Worm (Caenorhabditis elegans) whole organism, L4 larva: Measurements from ENCODE around the gene unc-130.

ENCODE experiments used
- F10B5.3 ChIP-seq: sonication (generic microtip); optimal IDR thresholded peaks from 2 replicates; lab custom pipeline; 2016; ENCODE audit warnings: mild to moderate bottlenecking, missing genetic modification characterization, missing compliant biosample characterization
- F26F4.8 ChIP-seq: fragments of 200-800 bp; sonication (Bioruptor generic); conservative IDR thresholded peaks from 2 replicates; pipeline ENCODE4 v1.3.6; 2022; ENCODE audit warnings: missing genetic modification characterization, missing compliant biosample characterization
- F44E2.7 ChIP-seq: fragments of 200-800 bp; sonication (Bioruptor generic); IDR thresholded peaks from 2 replicates; pipeline ENCODE4 v2.1.2; 2022; ENCODE audit warnings: missing genetic modification characterization, missing compliant biosample characterization
- T26A8.4 ChIP-seq: fragments of 200-800 bp; sonication (Bioruptor generic); IDR thresholded peaks from 2 replicates; pipeline ENCODE4 v1.3.6; 2022; ENCODE audit warnings: missing genetic modification characterization, missing compliant biosample characterization
- aha-1 ChIP-seq: fragments of 150-350 bp; peaks from one replicate; lab custom pipeline; 2014; ENCODE audit warnings: missing biosample characterization, missing genetic modification characterization
- ceh-20 ChIP-seq: fragments of 200-800 bp; sonication (Bioruptor generic); IDR thresholded peaks from 2 replicates; pipeline ENCODE4 v1.3.6; 2022; ENCODE audit warnings: missing genetic modification reagents, missing genetic modification characterization, missing compliant biosample characterization
- ceh-28 ChIP-seq: fragments of 150-350 bp; optimal IDR thresholded peaks from 2 replicates; lab custom pipeline; 2014; ENCODE audit warnings: missing biosample characterization, missing genetic modification reagents, missing genetic modification characterization
- ceh-32 ChIP-seq: sonication (generic microtip); optimal IDR thresholded peaks from 2 replicates; lab custom pipeline; 2016; ENCODE audit warnings: mild to moderate bottlenecking, missing genetic modification characterization, missing compliant biosample characterization; ENCODE audit not compliant: poor library complexity
- cey-2 ChIP-seq: sonication (generic microtip); optimal IDR thresholded peaks from 3 replicates; lab custom pipeline; 2017; ENCODE audit warnings: missing genetic modification characterization, mild to moderate bottlenecking, missing compliant biosample characterization, antibody characterized with exemption, borderline replicate concordance; ENCODE audit not compliant: insufficient read depth
- ctbp-1 ChIP-seq: fragments of 200-800 bp; sonication (Bioruptor generic); IDR thresholded peaks from 2 replicates; pipeline ENCODE4 v1.3.6; 2022; ENCODE audit warnings: missing genetic modification reagents, missing genetic modification characterization, missing compliant biosample characterization
- daf-12 ChIP-seq: fragments of 150-350 bp; optimal IDR thresholded peaks from 2 replicates; lab custom pipeline; 2014; ENCODE audit warnings: missing biosample characterization, missing genetic modification reagents, missing genetic modification characterization
- daf-16 ChIP-seq, 3 experiments: sonication (generic microtip); optimal IDR thresholded peaks; 2 replicates each; lab custom pipeline; 2016 to 2017; ENCODE audit warnings: missing genetic modification characterization in 3 of 3, missing genetic modification reagents in 3 of 3, mild to moderate bottlenecking in 2 of 3, missing compliant biosample characterization in 2 of 3, missing biosample characterization in 1 of 3, moderate library complexity in 1 of 3
- daf-19 ChIP-seq: fragments of 200-800 bp; sonication (Bioruptor generic); conservative IDR thresholded peaks from 2 replicates; pipeline ENCODE4 v1.3.6; 2022; ENCODE audit warnings: missing genetic modification characterization, missing compliant biosample characterization
- dmd-6 ChIP-seq: fragments of 200-800 bp; sonication (Bioruptor generic); IDR thresholded peaks from 2 replicates; pipeline ENCODE4 v1.3.6; 2022; ENCODE audit warnings: missing genetic modification reagents, missing genetic modification characterization, missing compliant biosample characterization
- dpl-1 ChIP-seq: fragments of 150-350 bp; optimal IDR thresholded peaks from 2 replicates; lab custom pipeline; 2014; ENCODE audit warnings: missing biosample characterization, missing genetic modification reagents, missing genetic modification characterization
- duxl-1 ChIP-seq: sonication (generic microtip); optimal IDR thresholded peaks from 2 replicates; lab custom pipeline; 2016; ENCODE audit warnings: mild to moderate bottlenecking, missing genetic modification characterization, moderate library complexity, missing compliant biosample characterization; ENCODE audit not compliant: poor library complexity
- egl-43 ChIP-seq: fragments of 200-800 bp; sonication (Bioruptor generic); IDR thresholded peaks from 2 replicates; pipeline ENCODE4 v1.3.6; 2022; ENCODE audit warnings: missing genetic modification reagents, missing genetic modification characterization, missing compliant biosample characterization
- fos-1 ChIP-seq: fragments of 150-350 bp; optimal IDR thresholded peaks from 2 replicates; lab custom pipeline; 2014; ENCODE audit warnings: missing biosample characterization, missing genetic modification characterization
- hif-1 ChIP-seq, 2 experiments: sonication (generic microtip); optimal IDR thresholded peaks; 2 replicates each; lab custom pipeline; 2016 to 2017; ENCODE audit warnings: missing compliant biosample characterization in 2 of 2, missing genetic modification characterization in 2 of 2, missing genetic modification reagents in 2 of 2, missing genotype in 2 of 2, mild to moderate bottlenecking in 1 of 2
- lin-13 ChIP-seq: fragments of 150-350 bp; optimal IDR thresholded peaks from 2 replicates; lab custom pipeline; 2014; ENCODE audit warnings: missing biosample characterization, missing genetic modification reagents, missing genetic modification characterization
- lin-29 ChIP-seq: fragments of 200-800 bp; sonication (Bioruptor generic); IDR thresholded peaks from 2 replicates; pipeline ENCODE4 v1.3.6; 2022; ENCODE audit warnings: missing genetic modification reagents, missing genetic modification characterization, missing compliant biosample characterization
- lir-3 ChIP-seq: sonication (generic microtip); optimal IDR thresholded peaks from 2 replicates; lab custom pipeline; 2016; ENCODE audit warnings: mild to moderate bottlenecking, missing genetic modification characterization, missing compliant biosample characterization
- madf-5 ChIP-seq, 2 experiments: fragments of 200-800 bp; sonication (Bioruptor generic); IDR thresholded peaks; 2 replicates each; pipeline ENCODE4 v1.3.6; 2022; ENCODE audit warnings: missing compliant biosample characterization in 2 of 2, missing genetic modification characterization in 2 of 2
- mdl-1 ChIP-seq, 2 experiments: fragments of 150-350 bp in 1 of 2; sonication (generic microtip) in 1 of 2; optimal IDR thresholded peaks; 2 replicates each; lab custom pipeline; 2014 to 2017; ENCODE audit warnings: missing biosample characterization in 2 of 2, missing genetic modification characterization in 2 of 2
- mes-2 ChIP-seq: sonication (generic microtip); optimal IDR thresholded peaks from 2 replicates; lab custom pipeline; 2016; ENCODE audit warnings: missing genotype, mild to moderate bottlenecking, missing genetic modification characterization, missing compliant biosample characterization; ENCODE audit not compliant: poor library complexity, severe bottlenecking
- nhr-28 ChIP-seq: fragments of 150-350 bp; optimal IDR thresholded peaks from 2 replicates; lab custom pipeline; 2014; ENCODE audit warnings: missing biosample characterization, missing genetic modification characterization
- nhr-6 ChIP-seq: fragments of 150-350 bp; optimal IDR thresholded peaks from 2 replicates; lab custom pipeline; 2014; ENCODE audit warnings: missing biosample characterization, missing genetic modification characterization
- nhr-77 ChIP-seq: fragments of 150-350 bp; optimal IDR thresholded peaks from 2 replicates; lab custom pipeline; 2014; ENCODE audit warnings: missing biosample characterization, missing genetic modification characterization
- pqm-1 ChIP-seq: sonication (generic microtip); optimal IDR thresholded peaks from 2 replicates; lab custom pipeline; 2017; ENCODE audit warnings: missing biosample characterization, missing genetic modification characterization
- saeg-2 ChIP-seq: fragments of 200-800 bp; sonication (Bioruptor generic); IDR thresholded peaks from 2 replicates; pipeline ENCODE4 v1.3.6; 2022; ENCODE audit warnings: missing genetic modification reagents, missing genetic modification characterization, missing compliant biosample characterization
- set-16 ChIP-seq: fragments of 200-800 bp; sonication (Bioruptor generic); IDR thresholded peaks from 2 replicates; pipeline ENCODE4 v1.3.6; 2022; ENCODE audit warnings: missing genetic modification reagents, missing genetic modification characterization, missing compliant biosample characterization
- spr-1 ChIP-seq: sonication (generic microtip); optimal IDR thresholded peaks from 2 replicates; lab custom pipeline; 2016; ENCODE audit warnings: mild to moderate bottlenecking, missing genetic modification characterization, missing compliant biosample characterization
- spr-3 ChIP-seq: fragments of 200-800 bp; sonication (Bioruptor generic); optimal IDR thresholded peaks from 2 replicates; lab custom pipeline; 2018; ENCODE audit warnings: mild to moderate bottlenecking, missing genetic modification characterization, missing compliant biosample characterization
- tra-1 ChIP-seq: fragments of 200-800 bp; sonication (Bioruptor generic); IDR thresholded peaks from 2 replicates; pipeline ENCODE4 v1.3.6; 2022; ENCODE audit warnings: missing genetic modification reagents, missing genetic modification characterization, missing compliant biosample characterization
- unc-39 ChIP-seq: sonication (generic microtip); optimal IDR thresholded peaks from 2 replicates; lab custom pipeline; 2017; ENCODE audit warnings: missing biosample characterization, missing genetic modification characterization
- unc-62 ChIP-seq, 3 experiments: fragments of 150-350 bp in 1 of 3; sonication (generic microtip); optimal IDR thresholded peaks in 2 of 3; peaks in 1 of 3; 1 replicate in 1 of 3; 2 replicates in 2 of 3; lab custom pipeline; 2014 to 2017; ENCODE audit warnings: missing biosample characterization in 3 of 3, missing genetic modification characterization in 3 of 3, missing genetic modification reagents in 3 of 3, missing genotype in 1 of 3
- vab-7 ChIP-seq: fragments of 200-800 bp; sonication (Bioruptor generic); IDR thresholded peaks from 2 replicates; pipeline ENCODE4 v1.3.6; 2022; ENCODE audit warnings: missing genetic modification reagents, missing genetic modification characterization, missing compliant biosample characterization
- zag-1 ChIP-seq: fragments of 150-350 bp; optimal IDR thresholded peaks from 2 replicates; lab custom pipeline; 2014; ENCODE audit warnings: missing biosample characterization, missing genetic modification characterization
- zfp-3 ChIP-seq: fragments of 200-800 bp; sonication (Bioruptor generic); conservative IDR thresholded peaks from 2 replicates; pipeline ENCODE4 v1.3.6; 2022; ENCODE audit warnings: missing genetic modification reagents, missing genetic modification characterization, missing compliant biosample characterization
- zip-2 ChIP-seq: fragments of 150-350 bp; optimal IDR thresholded peaks from 2 replicates; lab custom pipeline; 2014; ENCODE audit warnings: missing biosample characterization, missing genetic modification characterization
- ztf-11 ChIP-seq: fragments of 150-350 bp; optimal IDR thresholded peaks from 2 replicates; lab custom pipeline; 2014; ENCODE audit warnings: missing biosample characterization, missing genetic modification characterization

The unc-130 gene

DNA sequence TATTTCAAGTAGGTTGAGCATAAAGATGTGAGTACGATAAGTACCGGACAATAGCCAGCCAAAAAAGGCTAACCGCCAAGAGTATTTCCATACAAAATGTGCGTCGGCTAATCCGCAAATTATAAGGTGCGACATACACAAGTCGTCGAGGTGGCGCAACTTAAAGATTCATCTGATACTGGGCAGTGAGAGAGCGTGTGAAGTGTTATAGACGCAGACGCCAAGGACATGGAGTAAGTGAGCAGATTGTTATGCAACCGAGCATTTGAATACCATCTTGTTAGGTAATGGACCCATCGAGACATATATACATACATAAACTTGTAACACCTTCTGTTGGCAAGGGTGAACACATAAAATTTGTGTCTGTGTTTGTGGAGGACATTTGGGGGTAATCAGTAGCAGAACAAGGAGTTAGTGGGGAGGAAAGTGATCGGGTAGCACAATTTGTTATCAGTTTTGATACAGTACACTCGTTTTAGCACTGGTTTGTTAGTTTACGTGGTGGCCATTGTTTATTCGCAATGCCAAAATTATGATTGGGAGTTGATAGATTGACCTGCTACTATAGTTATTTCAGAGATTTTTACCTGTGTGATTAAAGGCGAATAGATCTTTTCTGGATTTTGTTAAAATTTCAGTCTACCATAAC, 3.6 kb downstream of the unc-130 start:
- TF ChIP-seq spr-3 (GFP tag; lab: Kevin White, UChicago) (no peak), nhr-28 (tag; lab: Kevin White, UChicago) (peak; percentile 57), daf-19 (GFP tag; lab: Robert Waterston, UW) (no peak), zfp-3 (no peak), daf-16 (GFP tag; optimal IDR thresholded peaks at IDR 0.05; lab: Kevin White, UChicago) (no peak), daf-16 (tag; optimal IDR thresholded peaks at IDR 0.05; lab: Kevin White, UChicago) (peak; percentile 10), unc-62 (GFP tag; optimal IDR thresholded peaks at IDR 0.05 in 1 of 2; lab: Kevin White, UChicago) (peak in 1 of 2 experiments; percentile 21), unc-62 (tag; optimal IDR thresholded peaks at IDR 0.05; lab: Kevin White, UChicago) (no peak), pqm-1 (tag; lab: Kevin White, UChicago) (peak; percentile 75), tra-1 (GFP tag; lab: Robert Waterston, UW) (no peak), aha-1 (tag; lab: Kevin White, UChicago) (peak; percentile 4)
- TF ChIP-seq, all 104 proteins: peak for 5

DNA sequence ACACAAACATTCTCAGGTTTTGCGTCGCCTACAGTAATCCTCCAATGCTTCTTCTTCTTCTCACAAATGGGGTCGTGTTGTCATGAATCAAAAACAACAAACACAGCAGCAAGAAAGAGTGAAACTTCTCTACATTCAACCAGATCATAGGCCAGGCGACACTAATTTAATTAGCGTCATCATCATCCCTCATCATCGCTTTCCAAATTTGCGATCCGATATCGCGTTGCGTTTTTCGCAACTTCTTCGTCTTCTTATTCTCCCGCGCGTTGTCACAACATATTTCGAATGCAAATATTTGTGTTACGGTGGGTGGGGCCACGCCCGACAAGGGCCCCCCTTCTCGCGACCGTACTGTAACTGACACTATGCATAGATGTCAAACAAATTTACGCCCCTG, 4.7 kb downstream of the unc-130 start:
- TF ChIP-seq unc-62 (GFP tag; optimal IDR thresholded peaks at IDR 0.05 in 1 of 2; lab: Kevin White, UChicago) (peak in 1 of 2 experiments; percentile 82), unc-62 (tag; optimal IDR thresholded peaks at IDR 0.05; lab: Kevin White, UChicago) (no peak), tra-1 (GFP tag; lab: Robert Waterston, UW) (no peak)

DNA sequence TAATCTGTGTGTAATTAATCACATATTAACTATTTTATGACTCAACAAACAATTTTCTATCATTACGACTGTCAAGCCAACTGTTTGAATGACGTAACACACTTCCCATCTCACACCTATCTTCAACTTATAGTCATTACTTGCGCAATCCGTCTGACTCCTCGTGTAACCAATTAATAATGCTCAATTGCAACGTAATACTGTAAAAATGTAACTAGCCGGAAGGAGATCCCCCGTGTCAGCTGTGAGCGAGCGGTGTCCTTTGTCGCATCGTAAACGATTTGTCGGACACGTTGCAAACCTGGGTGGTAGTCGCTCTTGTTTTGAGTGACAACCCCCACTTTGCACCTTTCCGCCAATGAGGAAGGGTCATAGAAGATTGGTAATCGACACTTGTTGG, 6.4 kb downstream of the unc-130 start:
- TF ChIP-seq duxl-1 (tag; lab: Kevin White, UChicago), result no peak
- no peak for TF ChIP-seq ceh-28 (tag; lab: Kevin White, UChicago)
- TF ChIP-seq daf-19 (GFP tag; lab: Robert Waterston, UW), result no peak
- no peak for TF ChIP-seq spr-1 (tag; lab: Kevin White, UChicago)
- no peak for TF ChIP-seq nhr-77 (tag; lab: Kevin White, UChicago)
- no peak for TF ChIP-seq ceh-32 (tag; lab: Kevin White, UChicago)
- no peak for TF ChIP-seq ztf-11
- no peak for TF ChIP-seq ceh-20 (GFP tag; lab: Robert Waterston, UW)
- no peak for TF ChIP-seq zag-1 (tag; lab: Kevin White, UChicago)
- TF ChIP-seq mes-2, result no peak
- TF ChIP-seq cey-2 (tag; lab: Kevin White, UChicago), result no peak
- no peak for TF ChIP-seq lin-29 (GFP tag; lab: Robert Waterston, UW)

DNA sequence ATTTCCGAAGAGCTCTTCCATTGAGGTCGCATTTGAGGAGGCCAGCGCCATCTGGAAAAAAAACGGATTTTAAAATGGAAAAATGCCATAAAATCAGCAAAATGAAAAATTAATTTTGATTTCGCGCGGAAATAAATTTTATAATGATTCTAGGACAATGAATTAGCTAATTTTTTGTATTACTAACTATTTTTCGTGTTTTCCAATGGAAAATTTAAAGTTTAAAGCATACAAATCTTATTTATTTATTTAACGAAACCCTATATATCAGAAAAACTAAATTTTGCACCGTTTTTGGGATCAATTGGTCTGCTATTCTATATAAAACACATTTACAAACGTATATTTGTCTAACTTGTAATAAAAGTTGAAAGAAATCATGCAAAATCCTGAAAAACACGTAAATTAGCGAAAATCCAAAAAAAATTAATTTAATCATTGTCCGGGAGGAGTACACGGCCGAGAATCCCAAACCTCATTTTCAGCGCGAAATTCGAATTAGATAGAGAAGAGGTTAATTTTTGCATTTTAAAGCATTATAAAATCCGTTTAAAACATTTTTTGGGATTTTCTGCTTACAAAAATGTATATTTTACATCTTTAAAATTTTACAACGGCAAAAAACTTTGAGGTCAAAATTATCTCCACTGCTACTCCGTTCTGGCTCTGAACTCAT, 8.5 kb downstream of the unc-130 start, which contains the start of gene C47G2.3:
Gene C47G2.3 (minus strand): TSS at position 51 of the 676 bp plus-strand sequence.
- TF ChIP-seq dpl-1 (GFP tag; lab: Kevin White, UChicago), result peak; percentile 90
- no peak for TF ChIP-seq ctbp-1 (GFP tag; lab: Robert Waterston, UW)
- TF ChIP-seq mdl-1 (tag; optimal IDR thresholded peaks at IDR 0.05; lab: Kevin White, UChicago), result no peak
- peak; percentile 58 for TF ChIP-seq nhr-6
- no peak for TF ChIP-seq set-16 (GFP tag; lab: Robert Waterston, UW)
- TF ChIP-seq zip-2 (tag; lab: Kevin White, UChicago), result no peak
- TF ChIP-seq pqm-1 (tag; lab: Kevin White, UChicago), result no peak
- no peak for TF ChIP-seq saeg-2 (GFP tag; lab: Robert Waterston, UW)
- peak; percentile 47 for TF ChIP-seq aha-1 (tag; lab: Kevin White, UChicago)
- TF ChIP-seq ztf-11, result no peak
- TF ChIP-seq lir-3 (tag; lab: Kevin White, UChicago), result no peak
- TF ChIP-seq fos-1 (tag; lab: Kevin White, UChicago), result no peak
- no peak for TF ChIP-seq F44E2.7 (GFP tag; lab: Robert Waterston, UW)
- TF ChIP-seq zfp-3, result no peak
- no peak for TF ChIP-seq vab-7
- TF ChIP-seq F10B5.3 (tag; lab: Kevin White, UChicago), result no peak
- TF ChIP-seq daf-12 (tag; lab: Kevin White, UChicago), result no peak
- no peak for TF ChIP-seq madf-5 (GFP tag; IDR thresholded peaks at IDR 0.05; lab: Robert Waterston, UW)
- TF ChIP-seq mes-2, result peak; percentile 96
- no peak for TF ChIP-seq T26A8.4
- TF ChIP-seq hif-1 (tag; optimal IDR thresholded peaks at IDR 0.05; lab: Kevin White, UChicago), result peak in 1 of 2 experiments; percentile 42
- TF ChIP-seq daf-19 (GFP tag; lab: Robert Waterston, UW), result no peak
- TF ChIP-seq F26F4.8 (GFP tag; lab: Robert Waterston, UW), result no peak
- no peak for TF ChIP-seq lin-13 (GFP tag; lab: Kevin White, UChicago)
- no peak for TF ChIP-seq unc-39 (tag; lab: Kevin White, UChicago)
- TF ChIP-seq egl-43 (GFP tag; lab: Robert Waterston, UW), result no peak
- TF ChIP-seq dmd-6 (GFP tag; lab: Robert Waterston, UW), result peak; percentile 51
